Worm (Caenorhabditis elegans): ENCODE measurements around the gene lgc-38.

Gene lgc-38

DNA sequence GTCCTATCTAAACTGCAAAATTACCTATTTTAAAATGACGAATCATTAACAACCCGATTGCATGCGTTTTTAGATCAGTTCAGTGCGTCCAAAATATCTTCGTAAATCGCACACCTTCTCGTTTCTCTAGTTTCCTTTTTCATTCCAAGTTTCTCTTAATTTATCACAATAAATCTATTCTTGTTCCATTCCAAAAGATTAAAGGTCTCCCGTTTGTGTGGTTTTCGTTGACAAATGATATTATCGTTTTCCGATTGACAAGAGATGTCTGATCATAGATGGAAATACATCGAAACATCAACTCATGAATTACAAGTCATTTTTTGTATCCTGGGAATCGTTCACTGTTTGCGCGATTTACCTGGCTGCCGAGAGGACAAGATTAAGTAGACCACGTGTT lies 15.8 kb upstream of the lgc-38 start:
- TF ChIP-seq snpc-4 (tag; optimal IDR thresholded peaks at IDR 0.05) (no peak), ham-2 (GFP tag; optimal IDR thresholded peaks at IDR 0.05) (no peak), hlh-1 (tag; optimal IDR thresholded peaks at IDR 0.05) (no peak)

- no peak for TF ChIP-seq ceh-39 (tag; optimal IDR thresholded peaks at IDR 0.05)
- TF ChIP-seq flh-1 (GFP tag; optimal IDR thresholded peaks at IDR 0.05): no peak
- no peak for TF ChIP-seq elt-1 (tag; optimal IDR thresholded peaks at IDR 0.05; ENCODE audit: borderline replicate concordance, insufficient read depth)
- no peak for TF ChIP-seq ztf-11 (tag; optimal IDR thresholded peaks at IDR 0.05)
- TF ChIP-seq pha-4 (tag; optimal IDR thresholded peaks at IDR 0.05): no peak
- no peak for TF ChIP-seq unc-120 (tag; optimal IDR thresholded peaks at IDR 0.05; ENCODE audit: poor library complexity, severe bottlenecking)
- TF ChIP-seq lsy-2 (tag; optimal IDR thresholded peaks at IDR 0.05): no peak
- no peak for TF ChIP-seq bed-3 (GFP tag; optimal IDR thresholded peaks at IDR 0.05)
- no peak for TF ChIP-seq tbx-8 (GFP tag; optimal IDR thresholded peaks at IDR 0.05)
- no peak for TF ChIP-seq sptf-1 (tag; optimal IDR thresholded peaks at IDR 0.05)
- TF ChIP-seq nhr-28 (tag; optimal IDR thresholded peaks at IDR 0.05): no peak
- TF ChIP-seq cnd-1 (tag; optimal IDR thresholded peaks at IDR 0.05): no peak
- no peak for TF ChIP-seq nhr-12 (tag; optimal IDR thresholded peaks at IDR 0.05)
- no peak for TF ChIP-seq sem-2 (GFP tag; optimal IDR thresholded peaks at IDR 0.05)
These were observed 6.8 kb upstream of the lgc-38 start for ce11 chrIII:7002143-7002542.

- TF ChIP-seq sem-2 (GFP tag; optimal IDR thresholded peaks at IDR 0.05) (no peak), ces-1 (GFP tag; optimal IDR thresholded peaks at IDR 0.05) (no peak), ceh-39 (tag; optimal IDR thresholded peaks at IDR 0.05) (no peak), sptf-1 (tag; optimal IDR thresholded peaks at IDR 0.05) (no peak), lin-32 (GFP tag; optimal IDR thresholded peaks at IDR 0.05) (no peak), cnd-1 (tag; optimal IDR thresholded peaks at IDR 0.05) (no peak), nhr-2 (tag; optimal IDR thresholded peaks at IDR 0.05) (no peak), elt-3 (tag; optimal IDR thresholded peaks at IDR 0.05) (no peak), lsy-2 (tag; optimal IDR thresholded peaks at IDR 0.05) (no peak), mep-1 (tag; optimal IDR thresholded peaks at IDR 0.05) (no peak), elt-1 (tag; optimal IDR thresholded peaks at IDR 0.05; ENCODE audit: borderline replicate concordance, insufficient read depth) (no peak)
These were observed 3.6 kb upstream of the lgc-38 start, which contains the start of gene C06E8.5 for ce11 chrIII:7005350-7005749. Gene C06E8.5, minus strand, starts transcription at chrIII:7005450.

- TF ChIP-seq ces-1 (GFP tag; optimal IDR thresholded peaks at IDR 0.05) (peak; percentile 33), mab-5 (tag; optimal IDR thresholded peaks at IDR 0.05) (no peak), pha-4 (tag; optimal IDR thresholded peaks at IDR 0.05) (no peak), nhr-2 (tag; optimal IDR thresholded peaks at IDR 0.05) (no peak)
These were observed 3.1 kb downstream of the lgc-38 start for ce11 chrIII:7012060-7012459.

- no peak for TF ChIP-seq ham-2 (GFP tag; optimal IDR thresholded peaks at IDR 0.05)
These were observed 4.8 kb downstream of the lgc-38 start for ce11 chrIII:7013764-7014163.

- no peak for TF ChIP-seq ham-2 (GFP tag; optimal IDR thresholded peaks at IDR 0.05)
- TF ChIP-seq pha-4 (tag; optimal IDR thresholded peaks at IDR 0.05): no peak
- no peak for TF ChIP-seq ceh-83 (GFP tag; optimal IDR thresholded peaks at IDR 0.05)
- no peak for TF ChIP-seq cnd-1 (tag; optimal IDR thresholded peaks at IDR 0.05)
- TF ChIP-seq unc-120 (tag; optimal IDR thresholded peaks at IDR 0.05; ENCODE audit: poor library complexity, severe bottlenecking): no peak
- TF ChIP-seq elt-3 (tag; optimal IDR thresholded peaks at IDR 0.05): no peak
- no peak for TF ChIP-seq nhr-2 (tag; optimal IDR thresholded peaks at IDR 0.05)
- no peak for TF ChIP-seq drap-1 (GFP tag; optimal IDR thresholded peaks at IDR 0.05)
- TF ChIP-seq ces-1 (GFP tag; optimal IDR thresholded peaks at IDR 0.05): no peak
- TF ChIP-seq lin-32 (GFP tag; optimal IDR thresholded peaks at IDR 0.05): no peak
- TF ChIP-seq bed-3 (GFP tag; optimal IDR thresholded peaks at IDR 0.05): no peak
- TF ChIP-seq flh-1 (GFP tag; optimal IDR thresholded peaks at IDR 0.05): no peak
- no peak for TF ChIP-seq unc-62 (GFP tag; optimal IDR thresholded peaks at IDR 0.05)
These were observed 10.8 kb downstream of the lgc-38 start for ce11 chrIII:7019724-7020123.

ce11 chrIII:7020500-7020899 lies 11.6 kb downstream of the lgc-38 start, which contains the start of gene col-8:
Gene col-8, minus strand, starts transcription at chrIII:7020600.
- TF ChIP-seq lin-13 (tag; optimal IDR thresholded peaks at IDR 0.05) (no peak), unc-39 (tag; optimal IDR thresholded peaks at IDR 0.05) (no peak)
